Fruit fly (Drosophila melanogaster) whole organism, embryonic: Measurements from ENCODE around the gene sp3.
A peak's percentile ranks its signal among the peaks of the same experiment; 100 is the strongest.

Source experiments
- Aef1 ChIP-seq: fragments of 200-800 bp; sonication (Bioruptor generic); IDR thresholded peaks from 3 replicates; pipeline ENCODE4 v1.3.6; 2022; ENCODE audit warnings: missing biosample characterization, missing genetic modification characterization
- Atf-2 ChIP-seq: fragments of 200-800 bp; sonication (Bioruptor generic); optimal IDR thresholded peaks from 2 replicates; lab custom pipeline; 2016; ENCODE audit warnings: missing biosample characterization, missing genetic modification characterization
- Bgb ChIP-seq: fragments of 200-800 bp; sonication (Bioruptor generic); IDR thresholded peaks from 2 replicates; pipeline ENCODE4 v1.3.6; 2022; ENCODE audit warnings: missing biosample characterization, missing genetic modification characterization; ENCODE audit not compliant: partially characterized antibody
- BtbVII ChIP-seq: fragments of 200-800 bp; sonication (Bioruptor generic); optimal IDR thresholded peaks from 3 replicates; lab custom pipeline; 2017; ENCODE audit warnings: missing biosample characterization, mild to moderate bottlenecking, missing genetic modification characterization
- CG10979 ChIP-seq: fragments of 200-800 bp; sonication (Bioruptor generic); optimal IDR thresholded peaks from 2 replicates; lab custom pipeline; 2018; ENCODE audit warnings: missing biosample characterization, mild to moderate bottlenecking, missing genetic modification characterization, moderate library complexity
- CG11560 ChIP-seq: fragments of 200-800 bp; sonication (Bioruptor generic); IDR thresholded peaks from 3 replicates; pipeline ENCODE4 v1.3.6; 2022; ENCODE audit warnings: missing biosample characterization, missing genetic modification characterization
- CG12155 ChIP-seq: fragments of 200-800 bp; sonication (Bioruptor generic); optimal IDR thresholded peaks from 3 replicates; lab custom pipeline; 2016; ENCODE audit warnings: missing biosample characterization, missing genetic modification characterization
- CG15601 ChIP-seq: fragments of 200-800 bp; sonication (Bioruptor generic); optimal IDR thresholded peaks from 3 replicates; lab custom pipeline; 2019; ENCODE audit warnings: missing biosample characterization, mild to moderate bottlenecking, missing genetic modification characterization, moderate library complexity
- CG1602 ChIP-seq: fragments of 200-800 bp; sonication (Bioruptor generic); optimal IDR thresholded peaks from 3 replicates; lab custom pipeline; 2016; ENCODE audit warnings: missing biosample characterization, missing genetic modification characterization
- CG17328 ChIP-seq: fragments of 200-800 bp; sonication (Bioruptor generic); IDR thresholded peaks from 2 replicates; pipeline ENCODE4 v1.3.6; 2022; ENCODE audit warnings: missing biosample characterization, missing genetic modification characterization
- CG17912 ChIP-seq: fragments of 200-800 bp; sonication (Bioruptor generic); optimal IDR thresholded peaks from 2 replicates; lab custom pipeline; 2018; ENCODE audit warnings: missing biosample characterization, mild to moderate bottlenecking, missing genetic modification characterization
- CG31224 ChIP-seq: fragments of 200-800 bp; sonication (Bioruptor generic); IDR thresholded peaks from 2 replicates; pipeline ENCODE4 v1.3.6; 2022; ENCODE audit warnings: missing biosample characterization, missing genetic modification characterization
- CG32532 ChIP-seq: fragments of 200-800 bp; sonication (Bioruptor generic); IDR thresholded peaks from 2 replicates; pipeline ENCODE4 v1.3.6; 2022; ENCODE audit warnings: missing biosample characterization, missing genetic modification characterization
- CG34224 ChIP-seq: fragments of 200-800 bp; sonication (Bioruptor generic); IDR thresholded peaks from 3 replicates; pipeline ENCODE4 v1.3.6; 2022; ENCODE audit warnings: missing biosample characterization, missing genetic modification characterization; ENCODE audit not compliant: partially characterized antibody
- CG4404 ChIP-seq: fragments of 200-800 bp; sonication (Bioruptor generic); IDR thresholded peaks from 2 replicates; pipeline ENCODE4 v1.3.6; 2022; ENCODE audit warnings: missing biosample characterization, missing genetic modification characterization
- CG6272 ChIP-seq: fragments of 200-800 bp; sonication (Bioruptor generic); IDR thresholded peaks from 2 replicates; pipeline ENCODE4 v1.3.6; 2022; ENCODE audit warnings: missing biosample characterization, missing genetic modification characterization
- CG7271 ChIP-seq: fragments of 200-800 bp; sonication (Bioruptor generic); optimal IDR thresholded peaks from 2 replicates; lab custom pipeline; 2018; ENCODE audit warnings: missing biosample characterization, mild to moderate bottlenecking, missing genetic modification characterization, moderate library complexity
- CG7928 ChIP-seq: fragments of 200-800 bp; sonication (Bioruptor generic); optimal IDR thresholded peaks from 2 replicates; lab custom pipeline; 2017; ENCODE audit warnings: missing biosample characterization, mild to moderate bottlenecking, missing genetic modification characterization
- Camta ChIP-seq: fragments of 200-800 bp; sonication (Bioruptor generic); optimal IDR thresholded peaks from 2 replicates; lab custom pipeline; 2016; ENCODE audit warnings: missing biosample characterization, missing genetic modification characterization
- D19A ChIP-seq: fragments of 200-800 bp; optimal IDR thresholded peaks from 3 replicates; lab custom pipeline; 2019; ENCODE audit warnings: missing biosample characterization, mild to moderate bottlenecking, missing genetic modification characterization, moderate library complexity
- D19B ChIP-seq: fragments of 200-800 bp; sonication (Bioruptor generic); optimal IDR thresholded peaks from 2 replicates; lab custom pipeline; 2017; ENCODE audit warnings: missing biosample characterization, mild to moderate bottlenecking, missing genetic modification characterization
- Dll ChIP-seq: fragments of 200-800 bp; sonication (Bioruptor generic); IDR thresholded peaks from 4 replicates; pipeline ENCODE4 v1.3.6; 2022; ENCODE audit warnings: missing biosample characterization, missing genetic modification characterization; ENCODE audit not compliant: partially characterized antibody
- GATAe ChIP-seq: fragments of 200-800 bp; sonication (Bioruptor generic); conservative IDR thresholded peaks from 2 replicates; pipeline ENCODE4 v1.3.6; 2022; ENCODE audit warnings: missing biosample characterization, missing genetic modification characterization
- H15 ChIP-seq: fragments of 200-800 bp; sonication (Bioruptor generic); IDR thresholded peaks from 3 replicates; pipeline ENCODE4 v1.3.6; 2022; ENCODE audit warnings: missing biosample characterization, missing genetic modification characterization
- H2.0 ChIP-seq: fragments of 200-800 bp; sonication (Bioruptor generic); IDR thresholded peaks from 2 replicates; pipeline ENCODE4 v1.3.6; 2022; ENCODE audit warnings: missing biosample characterization, missing genetic modification characterization
- Kr ChIP-seq: fragments of 200-800 bp; sonication (Bioruptor generic); optimal IDR thresholded peaks from 2 replicates; lab custom pipeline; 2017; ENCODE audit warnings: missing biosample characterization, mild to moderate bottlenecking, missing genetic modification characterization
- MTF-1 ChIP-seq: fragments of 200-800 bp; sonication (Bioruptor generic); optimal IDR thresholded peaks from 2 replicates; lab custom pipeline; 2018; ENCODE audit warnings: missing biosample characterization, mild to moderate bottlenecking, missing genetic modification characterization, borderline replicate concordance
- Med ChIP-seq: fragments of 200-800 bp; sonication (Bioruptor generic); peaks from one replicate; lab custom pipeline; 2016; ENCODE audit warnings: missing biosample characterization, missing genetic modification characterization, mild to moderate bottlenecking, inconsistent platforms, moderate library complexity
- NC2β ChIP-seq: fragments of 200-800 bp; sonication (Bioruptor generic); optimal IDR thresholded peaks from 2 replicates; lab custom pipeline; 2016; ENCODE audit warnings: missing biosample characterization, missing genetic modification characterization
- Nf-YA ChIP-seq: fragments of 200-800 bp; sonication (Bioruptor generic); IDR thresholded peaks from 2 replicates; pipeline ENCODE4 v1.3.6; 2022; ENCODE audit warnings: missing biosample characterization, missing genetic modification characterization
- Nf-YB ChIP-seq: fragments of 200-800 bp; sonication (Bioruptor generic); optimal IDR thresholded peaks from 3 replicates; lab custom pipeline; 2019; ENCODE audit warnings: missing biosample characterization, mild to moderate bottlenecking, missing genetic modification characterization, moderate library complexity
- Rfx ChIP-seq: fragments of 200-800 bp; sonication (Bioruptor generic); IDR thresholded peaks from 2 replicates; pipeline ENCODE4 v1.3.6; 2022; ENCODE audit warnings: missing biosample characterization, missing genetic modification characterization
- Scr ChIP-seq: fragments of 200-800 bp; sonication (Bioruptor generic); IDR thresholded peaks from 2 replicates; pipeline ENCODE4 v1.3.6; 2022; ENCODE audit warnings: missing biosample characterization, missing genetic modification characterization; ENCODE audit not compliant: partially characterized antibody
- Trl ChIP-seq, 3 experiments: fragments of >200 bp in 2 of 3; fragments of 200-800 bp in 1 of 3; sonication (Bioruptor generic) in 1 of 3; optimal IDR thresholded peaks; 2 replicates in 1 of 3; 3 replicates in 2 of 3; lab custom pipeline; 2016 to 2017; ENCODE audit warnings: missing biosample characterization in 1 of 3, missing genetic modification characterization in 1 of 3
- abd-A ChIP-seq: fragments of 200-800 bp; sonication (Bioruptor generic); optimal IDR thresholded peaks from 3 replicates; lab custom pipeline; 2019; ENCODE audit warnings: missing biosample characterization, mild to moderate bottlenecking, missing genetic modification characterization, moderate library complexity
- ara ChIP-seq: fragments of 200-800 bp; sonication (Bioruptor generic); IDR thresholded peaks from 2 replicates; pipeline ENCODE4 v1.3.6; 2022; ENCODE audit warnings: missing biosample characterization, missing genetic modification characterization
- br ChIP-seq: fragments of >200 bp; optimal IDR thresholded peaks from 2 replicates; lab custom pipeline; 2017
- cad ChIP-seq: fragments of >200 bp; optimal IDR thresholded peaks from 2 replicates; lab custom pipeline; 2017; ENCODE audit warnings: missing biosample characterization, missing genetic modification characterization
- cas ChIP-seq: fragments of 200-800 bp; sonication (Bioruptor generic); IDR thresholded peaks from 2 replicates; pipeline ENCODE4 v1.3.6; 2022; ENCODE audit warnings: missing biosample characterization, missing genetic modification characterization
- esg ChIP-seq: fragments of 200-800 bp; sonication (Bioruptor generic); conservative IDR thresholded peaks from 2 replicates; pipeline ENCODE4 v1.3.6; 2022; ENCODE audit warnings: missing biosample characterization, missing genetic modification characterization
- fu2 ChIP-seq: fragments of 200-800 bp; sonication (Bioruptor generic); optimal IDR thresholded peaks from 2 replicates; lab custom pipeline; 2016; ENCODE audit warnings: missing biosample characterization, missing genetic modification characterization
- lola ChIP-seq, 3 experiments: fragments of >200 bp in 2 of 3; fragments of 200-800 bp in 1 of 3; sonication (Bioruptor generic) in 1 of 3; optimal IDR thresholded peaks; 2 replicates each; lab custom pipeline; 2017 to 2019; ENCODE audit warnings: missing biosample characterization in 3 of 3, missing genetic modification characterization in 3 of 3, mild to moderate bottlenecking in 1 of 3, moderate library complexity in 1 of 3
- maf-S ChIP-seq: fragments of 200-800 bp; sonication (Bioruptor generic); optimal IDR thresholded peaks from 2 replicates; lab custom pipeline; 2016; ENCODE audit warnings: missing biosample characterization, missing genetic modification characterization
- p53 ChIP-seq: fragments of 200-800 bp; sonication (Bioruptor generic); optimal IDR thresholded peaks from 2 replicates; lab custom pipeline; 2016; ENCODE audit warnings: missing biosample characterization, missing genetic modification characterization
- pho ChIP-seq: fragments of 200-800 bp; sonication (Bioruptor generic); optimal IDR thresholded peaks from 2 replicates; lab custom pipeline; 2016; ENCODE audit warnings: missing biosample characterization, missing genetic modification characterization
- rib ChIP-seq: fragments of 200-800 bp; sonication (Bioruptor generic); IDR thresholded peaks from 2 replicates; pipeline ENCODE4 v1.3.6; 2022; ENCODE audit warnings: missing biosample characterization, missing genetic modification characterization
- sens-2 ChIP-seq: fragments of 200-800 bp; sonication (Bioruptor generic); IDR thresholded peaks from 2 replicates; pipeline ENCODE4 v1.3.6; 2022; ENCODE audit warnings: missing biosample characterization, missing genetic modification characterization
- stc ChIP-seq: fragments of 200-800 bp; sonication (Bioruptor generic); IDR thresholded peaks from 2 replicates; pipeline ENCODE4 v1.3.6; 2022; ENCODE audit warnings: missing biosample characterization, missing genetic modification characterization
- tup ChIP-seq: fragments of 200-800 bp; sonication (Bioruptor generic); optimal IDR thresholded peaks from 2 replicates; lab custom pipeline; 2016; ENCODE audit warnings: missing biosample characterization, mild to moderate bottlenecking, missing genetic modification characterization, moderate library complexity
- twi ChIP-seq: fragments of 200-800 bp; optimal IDR thresholded peaks from 2 replicates; lab custom pipeline; 2019; ENCODE audit warnings: missing biosample characterization, mild to moderate bottlenecking, missing genetic modification characterization, moderate library complexity
- zfh1 ChIP-seq: fragments of 200-800 bp; sonication (Bioruptor generic); IDR thresholded peaks from 3 replicates; pipeline ENCODE4 v1.3.6; 2022; ENCODE audit warnings: missing biosample characterization, missing genetic modification characterization

The sp3 gene

dm6 chr3R:21481960-21482359, 38.8 kb upstream of the sp3 start, which contains the start of gene Fancm (continued):
- TF ChIP-seq Trl (optimal IDR thresholded peaks at IDR 0.05; lab: Kevin White, UChicago) (no peak), Trl (GFP tag; optimal IDR thresholded peaks at IDR 0.05; lab: Kevin White, UChicago) (peak; percentile 83), abd-A (no peak), maf-S (GFP tag; lab: Kevin White, UChicago) (peak; percentile 75), Dll (GFP tag; lab: Robert Waterston, UW) (peak; percentile 82), ara (GFP tag; lab: Robert Waterston, UW) (no peak; the same call in 1 of the 2 replicates), CG17328 (GFP tag; lab: Robert Waterston, UW) (peak; percentile 45; the same call in 1 of the 2 replicates), twi (peak; percentile 41), zfh1 (GFP tag; lab: Robert Waterston, UW) (peak; percentile 55; the same call in 1 of the 3 replicates), Med (peak; percentile 95), CG10979 (tag; lab: Kevin White, UChicago) (peak; percentile 25), Camta (GFP tag; lab: Kevin White, UChicago) (peak; percentile 75), cad (GFP tag; lab: Kevin White, UChicago) (no peak), NC2β (GFP tag; lab: Kevin White, UChicago) (peak; percentile 76), Rfx (GFP tag; lab: Robert Waterston, UW) (peak; percentile 82), Nf-YA (GFP tag; lab: Robert Waterston, UW) (no peak), CG31224 (GFP tag; lab: Robert Waterston, UW) (no peak), CG7271 (tag; lab: Kevin White, UChicago) (no peak), Scr (peak; percentile 72), fu2 (GFP tag; lab: Kevin White, UChicago) (peak; percentile 70), CG11560 (peak; percentile 50; the same call in 1 of the 3 replicates), tup (peak; percentile 41), CG17912 (GFP tag; lab: Kevin White, UChicago) (peak; percentile 1), Nf-YB (GFP tag; lab: Kevin White, UChicago) (peak; percentile 4), CG34224 (GFP tag; lab: Robert Waterston, UW) (peak; percentile 56; the same call in 2 of the 3 replicates), stc (GFP tag; lab: Robert Waterston, UW) (no peak), br (lab: Kevin White, UChicago) (no peak), Kr (GFP tag; lab: Kevin White, UChicago) (no peak), GATAe (GFP tag; lab: Robert Waterston, UW) (no peak), CG12155 (peak; percentile 80), rib (GFP tag; lab: Robert Waterston, UW) (no peak), BtbVII (no peak), lola (GFP tag; optimal IDR thresholded peaks at IDR 0.05; lab: Kevin White, UChicago) (peak in 1 of 3 experiments; percentile 49), sens-2 (GFP tag; lab: Robert Waterston, UW) (no peak), cas (GFP tag; lab: Robert Waterston, UW) (no peak; the same call in 1 of the 2 replicates), CG1602 (GFP tag; lab: Kevin White, UChicago) (peak; percentile 59), CG7928 (peak; percentile 42), H15 (no peak), D19B (no peak), Atf-2 (GFP tag; lab: Kevin White, UChicago) (peak; percentile 62), pho (GFP tag; lab: Kevin White, UChicago) (peak; percentile 78), esg (GFP tag; lab: Robert Waterston, UW) (no peak), CG4404 (GFP tag; lab: Robert Waterston, UW) (peak; percentile 42; the same call in 1 of the 2 replicates), D19A (no peak), Bgb (GFP tag; lab: Robert Waterston, UW) (peak; percentile 51), p53 (GFP tag; lab: Kevin White, UChicago) (peak; percentile 64), CG6272 (GFP tag; lab: Robert Waterston, UW) (peak; percentile 49), MTF-1 (no peak), CG15601 (tag; lab: Kevin White, UChicago) (peak; percentile 64), CG32532 (GFP tag; lab: Robert Waterston, UW) (peak; percentile 57; the same call in 1 of the 2 replicates), H2.0 (GFP tag; lab: Robert Waterston, UW) (peak; percentile 23; the same call in 1 of the 2 replicates), Aef1 (peak; percentile 32; the same call in 1 of the 3 replicates)
